Worm (Caenorhabditis elegans): Measurements from ENCODE around the gene ZK285.2.

- TF ChIP-seq him-1 (tag; optimal IDR thresholded peaks at IDR 0.05) (no peak), dao-5 (tag; optimal IDR thresholded peaks at IDR 0.05) (no peak), W03F9.2 (tag; optimal IDR thresholded peaks at IDR 0.05) (no peak)
Observed at ce11 chrV:16073856-16074255, 27.2 kb downstream of the ZK285.2 start, which contains the start of gene srj-10.
